Fruit fly (Drosophila melanogaster) whole organism, embryonic: ENCODE data around the gene fzy.
A peak's percentile ranks its signal among the peaks of the same experiment; 100 is the strongest.

Source experiments
- Atf6 ChIP-seq: fragments of 200-800 bp; sonication (Bioruptor generic); IDR thresholded peaks from 2 replicates; pipeline ENCODE4 v1.3.6; 2022; ENCODE audit warnings: missing biosample characterization, missing genetic modification characterization
- CG11085 ChIP-seq: fragments of 200-800 bp; sonication (Bioruptor generic); IDR thresholded peaks from 2 replicates; pipeline ENCODE4 v1.3.6; 2022; ENCODE audit warnings: missing biosample characterization, missing genetic modification characterization
- CG11247 ChIP-seq: fragments of 200-800 bp; sonication (Bioruptor generic); IDR thresholded peaks from 2 replicates; pipeline ENCODE4 v1.3.6; 2022; ENCODE audit warnings: missing biosample characterization, missing genetic modification characterization
- CG12769 ChIP-seq: fragments of 200-800 bp; sonication (Bioruptor generic); optimal IDR thresholded peaks from 2 replicates; lab custom pipeline; 2019; ENCODE audit warnings: missing biosample characterization, mild to moderate bottlenecking, missing genetic modification characterization, moderate library complexity
- CG15601 ChIP-seq: fragments of 200-800 bp; sonication (Bioruptor generic); optimal IDR thresholded peaks from 3 replicates; lab custom pipeline; 2019; ENCODE audit warnings: missing biosample characterization, mild to moderate bottlenecking, missing genetic modification characterization, moderate library complexity
- CG17912 ChIP-seq: fragments of 200-800 bp; sonication (Bioruptor generic); optimal IDR thresholded peaks from 2 replicates; lab custom pipeline; 2018; ENCODE audit warnings: missing biosample characterization, mild to moderate bottlenecking, missing genetic modification characterization
- CG1832 ChIP-seq: fragments of 200-800 bp; sonication (Bioruptor generic); optimal IDR thresholded peaks from 2 replicates; lab custom pipeline; 2017; ENCODE audit warnings: missing biosample characterization, mild to moderate bottlenecking, missing genetic modification characterization, inconsistent platforms
- CG2120 ChIP-seq: fragments of 200-800 bp; sonication (Bioruptor generic); optimal IDR thresholded peaks from 3 replicates; lab custom pipeline; 2016; ENCODE audit warnings: missing biosample characterization, missing genetic modification characterization
- CG32772 ChIP-seq: fragments of 200-800 bp; sonication (Bioruptor generic); IDR thresholded peaks from 2 replicates; pipeline ENCODE4 v1.3.6; 2022; ENCODE audit warnings: missing biosample characterization, missing genetic modification characterization
- CG3407 ChIP-seq: fragments of 200-800 bp; sonication (Bioruptor generic); optimal IDR thresholded peaks from 2 replicates; lab custom pipeline; 2018; ENCODE audit warnings: missing biosample characterization, mild to moderate bottlenecking, missing genetic modification characterization
- CG5245 ChIP-seq: fragments of 200-800 bp; sonication (Bioruptor generic); optimal IDR thresholded peaks from 3 replicates; lab custom pipeline; 2016; ENCODE audit warnings: missing biosample characterization, missing genetic modification characterization
- CG7786 ChIP-seq: fragments of 200-800 bp; sonication (Bioruptor generic); optimal IDR thresholded peaks from 2 replicates; lab custom pipeline; 2016; ENCODE audit warnings: missing biosample characterization, missing genetic modification characterization
- CG8281 ChIP-seq: fragments of 200-800 bp; sonication (Bioruptor generic); optimal IDR thresholded peaks from 2 replicates; lab custom pipeline; 2018; ENCODE audit warnings: missing biosample characterization, mild to moderate bottlenecking, missing genetic modification characterization, moderate library complexity
- CG9609 ChIP-seq: fragments of 200-800 bp; sonication (Bioruptor generic); optimal IDR thresholded peaks from 3 replicates; lab custom pipeline; 2016; ENCODE audit warnings: missing biosample characterization, missing genetic modification characterization
- Camta ChIP-seq: fragments of 200-800 bp; sonication (Bioruptor generic); optimal IDR thresholded peaks from 2 replicates; lab custom pipeline; 2016; ENCODE audit warnings: missing biosample characterization, missing genetic modification characterization
- CkIIα-i1 ChIP-seq: fragments of 200-800 bp; sonication (Bioruptor generic); IDR thresholded peaks from 2 replicates; pipeline ENCODE4 v1.3.6; 2022; ENCODE audit warnings: missing biosample characterization, missing genetic modification characterization
- Deaf1 ChIP-seq: fragments of 200-800 bp; optimal IDR thresholded peaks from 3 replicates; lab custom pipeline; 2019; ENCODE audit warnings: missing biosample characterization, mild to moderate bottlenecking, missing genetic modification characterization, moderate library complexity
- Dref ChIP-seq: fragments of 200-800 bp; sonication (Bioruptor generic); IDR thresholded peaks from 2 replicates; pipeline ENCODE4 v1.3.6; 2022; ENCODE audit warnings: missing biosample characterization, missing genetic modification characterization
- Hand ChIP-seq: fragments of 200-800 bp; sonication (Bioruptor generic); optimal IDR thresholded peaks from 2 replicates; lab custom pipeline; 2017; ENCODE audit warnings: mild to moderate bottlenecking, missing biosample characterization, missing genetic modification reagents, missing genetic modification characterization
- Hmr ChIP-seq: fragments of 200-800 bp; sonication (Bioruptor generic); optimal IDR thresholded peaks from 3 replicates; lab custom pipeline; 2017; ENCODE audit warnings: mild to moderate bottlenecking, missing biosample characterization, missing genetic modification reagents, missing genetic modification characterization
- Hr3 ChIP-seq: fragments of 200-800 bp; sonication (Bioruptor generic); optimal IDR thresholded peaks from 3 replicates; lab custom pipeline; 2016; ENCODE audit warnings: missing biosample characterization, missing genetic modification characterization
- Nf-YA ChIP-seq: fragments of 200-800 bp; sonication (Bioruptor generic); IDR thresholded peaks from 2 replicates; pipeline ENCODE4 v1.3.6; 2022; ENCODE audit warnings: missing biosample characterization, missing genetic modification characterization
- NfI ChIP-seq: fragments of 200-800 bp; sonication (Bioruptor generic); optimal IDR thresholded peaks from 3 replicates; lab custom pipeline; 2018; ENCODE audit warnings: missing biosample characterization, mild to moderate bottlenecking, missing genetic modification characterization, moderate library complexity
- Oli ChIP-seq: fragments of 200-800 bp; sonication (Bioruptor generic); optimal IDR thresholded peaks from 2 replicates; lab custom pipeline; 2018; ENCODE audit warnings: missing biosample characterization, mild to moderate bottlenecking, missing genetic modification characterization, moderate library complexity
- PHDP ChIP-seq: fragments of 200-800 bp; sonication (Bioruptor generic); optimal IDR thresholded peaks from 3 replicates; lab custom pipeline; 2018; ENCODE audit warnings: missing biosample characterization, mild to moderate bottlenecking, missing genetic modification characterization, moderate library complexity
- Six4 ChIP-seq: fragments of 200-800 bp; sonication (Bioruptor generic); optimal IDR thresholded peaks from 2 replicates; lab custom pipeline; 2016; ENCODE audit warnings: missing biosample characterization, missing genetic modification characterization
- Sry-β ChIP-seq: fragments of 200-800 bp; sonication (Bioruptor generic); optimal IDR thresholded peaks from 2 replicates; lab custom pipeline; 2018; ENCODE audit warnings: missing biosample characterization, mild to moderate bottlenecking, missing genetic modification characterization, moderate library complexity
- croc ChIP-seq: fragments of 200-800 bp; sonication (Bioruptor generic); conservative IDR thresholded peaks from 3 replicates; pipeline ENCODE4 v1.3.6; 2022; ENCODE audit warnings: missing biosample characterization, missing genetic modification characterization
- eve ChIP-seq, 2 experiments: fragments of >200 bp; optimal IDR thresholded peaks; 2 replicates each; lab custom pipeline; 2017; ENCODE audit warnings: missing biosample characterization in 2 of 2, missing genetic modification characterization in 2 of 2
- her ChIP-seq: fragments of 200-800 bp; sonication (Bioruptor generic); optimal IDR thresholded peaks from 2 replicates; lab custom pipeline; 2016; ENCODE audit warnings: missing biosample characterization, missing genetic modification characterization
- inv ChIP-seq: fragments of 200-800 bp; sonication (Bioruptor generic); IDR thresholded peaks from 2 replicates; pipeline ENCODE4 v1.3.6; 2022; ENCODE audit warnings: missing biosample characterization, missing genetic modification characterization; ENCODE audit not compliant: partially characterized antibody
- klu ChIP-seq: fragments of 200-800 bp; sonication (Bioruptor generic); IDR thresholded peaks from 2 replicates; pipeline ENCODE4 v1.3.6; 2022; ENCODE audit warnings: missing biosample characterization, missing genetic modification characterization
- lab ChIP-seq: fragments of 200-800 bp; sonication (Bioruptor generic); optimal IDR thresholded peaks from 3 replicates; lab custom pipeline; 2017; ENCODE audit warnings: missing biosample characterization, missing genetic modification characterization, mild to moderate bottlenecking, moderate library complexity, missing genetic modification reagents
- nerfin-1 ChIP-seq: fragments of 200-800 bp; sonication (Bioruptor generic); optimal IDR thresholded peaks from 3 replicates; lab custom pipeline; 2019; ENCODE audit warnings: missing biosample characterization, mild to moderate bottlenecking, missing genetic modification characterization, moderate library complexity
- nerfin-2 ChIP-seq: fragments of 200-800 bp; sonication (Bioruptor generic); IDR thresholded peaks from 2 replicates; pipeline ENCODE4 v1.3.6; 2022; ENCODE audit warnings: missing biosample characterization, missing genetic modification characterization; ENCODE audit not compliant: partially characterized antibody
- pho ChIP-seq: fragments of 200-800 bp; sonication (Bioruptor generic); optimal IDR thresholded peaks from 2 replicates; lab custom pipeline; 2016; ENCODE audit warnings: missing biosample characterization, missing genetic modification characterization
- pita ChIP-seq: fragments of 200-800 bp; sonication (Bioruptor generic); optimal IDR thresholded peaks from 2 replicates; lab custom pipeline; 2017; ENCODE audit warnings: missing biosample characterization, mild to moderate bottlenecking, missing genetic modification characterization
- pnt ChIP-seq: fragments of 200-800 bp; sonication (Bioruptor generic); optimal IDR thresholded peaks from 3 replicates; lab custom pipeline; 2016; ENCODE audit warnings: missing biosample characterization, missing genetic modification characterization
- sens ChIP-seq: fragments of 200-800 bp; sonication (Bioruptor generic); peaks from one replicate; lab custom pipeline; 2016; ENCODE audit warnings: missing biosample characterization, missing genetic modification characterization
- seq ChIP-seq: fragments of 200-800 bp; sonication (Bioruptor generic); IDR thresholded peaks from 2 replicates; pipeline ENCODE4 v1.3.6; 2022; ENCODE audit warnings: missing biosample characterization, missing genetic modification characterization
- sna ChIP-seq: fragments of 200-800 bp; sonication (Bioruptor generic); IDR thresholded peaks from 2 replicates; pipeline ENCODE4 v1.3.6; 2022; ENCODE audit warnings: missing biosample characterization, missing genetic modification characterization; ENCODE audit not compliant: partially characterized antibody
- yki ChIP-seq: fragments of >200 bp; optimal IDR thresholded peaks from 3 replicates; lab custom pipeline; 2018

The fzy gene

dm6 chr2L:16268107-16268539 lies 42.6 kb upstream of the fzy start (continued):
- TF ChIP-seq Atf6 (GFP tag; lab: Robert Waterston, UW) (no peak), CG12769 (tag; lab: Kevin White, UChicago) (no peak), lab (no peak), CG11085 (GFP tag; lab: Robert Waterston, UW) (no peak), CG17912 (GFP tag; lab: Kevin White, UChicago) (peak; percentile 4), Dref (no peak), her (no peak), nerfin-2 (GFP tag; lab: Robert Waterston, UW) (no peak), Deaf1 (tag; lab: Kevin White, UChicago) (no peak), CG15601 (tag; lab: Kevin White, UChicago) (no peak), seq (no peak), Hand (no peak), CG11247 (GFP tag; lab: Robert Waterston, UW) (no peak), CG32772 (GFP tag; lab: Robert Waterston, UW) (no peak), Six4 (GFP tag; lab: Kevin White, UChicago) (no peak), sna (GFP tag; lab: Robert Waterston, UW) (no peak), PHDP (no peak), klu (no peak), Hmr (no peak), CG8281 (tag; lab: Kevin White, UChicago) (no peak), CG3407 (no peak), pita (no peak), Oli (no peak), CG5245 (GFP tag; lab: Kevin White, UChicago) (no peak), croc (no peak), Hr3 (GFP tag; lab: Kevin White, UChicago) (no peak), CG9609 (no peak), Sry-β (peak; percentile 16), inv (no peak), Nf-YA (no peak), CG7786 (GFP tag; lab: Kevin White, UChicago) (no peak), pnt (no peak), pho (GFP tag; lab: Kevin White, UChicago) (no peak), yki (lab: Kevin White, UChicago) (peak; percentile 73), CG1832 (GFP tag; lab: Kevin White, UChicago) (no peak), NfI (GFP tag; lab: Kevin White, UChicago) (no peak), Camta (GFP tag; lab: Kevin White, UChicago) (no peak), nerfin-1 (tag; lab: Kevin White, UChicago) (peak; percentile 25)

DNA sequence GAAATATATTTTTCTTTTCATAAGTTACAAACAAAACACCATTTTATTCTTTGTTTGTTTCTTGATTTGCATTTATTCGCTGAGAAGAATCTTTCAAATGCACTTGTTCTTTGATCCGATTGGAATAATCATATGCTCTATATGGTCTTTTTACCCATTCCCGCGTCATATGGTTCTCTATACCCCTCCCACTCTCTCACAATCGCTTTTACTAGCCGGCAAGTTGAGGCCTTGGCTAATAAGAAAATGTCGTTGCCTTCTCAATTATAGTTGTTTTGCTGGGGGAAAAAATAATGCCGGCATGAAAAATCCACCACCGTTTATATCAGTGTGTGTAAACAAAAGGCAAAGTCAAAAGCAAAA lies 41.9 kb upstream of the fzy start:
- TF ChIP-seq inv (no peak), eve (GFP tag; optimal IDR thresholded peaks at IDR 0.05; lab: Kevin White, UChicago) (peak in 1 of 2 experiments; percentile 47), CkIIα-i1 (GFP tag; lab: Robert Waterston, UW) (no peak), CG2120 (GFP tag; lab: Kevin White, UChicago) (peak; percentile 9), CG11085 (GFP tag; lab: Robert Waterston, UW) (no peak), sens (peak; percentile 54)
